Worm (Caenorhabditis elegans) whole organism, young adult: ENCODE data around the gene rpl-7A.

Experiments
- B0019.2 ChIP-seq: fragments of 200-800 bp; sonication (Bioruptor generic); conservative IDR thresholded peaks from 2 replicates; pipeline ENCODE4 v1.3.6; 2022; ENCODE audit warnings: missing genetic modification reagents, missing genetic modification characterization, missing compliant biosample characterization
- C06A6.2 ChIP-seq: fragments of 200-800 bp; sonication (Bioruptor generic); conservative IDR thresholded peaks from 2 replicates; pipeline ENCODE4 v1.3.6; 2022; ENCODE audit warnings: missing genetic modification characterization, missing compliant biosample characterization
- C17E4.6 ChIP-seq: fragments of 200-800 bp; sonication (Bioruptor generic); IDR thresholded peaks from 2 replicates; pipeline ENCODE4 v1.3.6; 2022; ENCODE audit warnings: missing genetic modification reagents, missing genetic modification characterization, missing compliant biosample characterization
- D2030.7 ChIP-seq: fragments of 200-800 bp; sonication (Bioruptor generic); IDR thresholded peaks from 2 replicates; pipeline ENCODE4 v1.3.6; 2022; ENCODE audit warnings: missing genetic modification reagents, missing genetic modification characterization, missing compliant biosample characterization
- F10E7.11 ChIP-seq: sonication (generic microtip); optimal IDR thresholded peaks from 2 replicates; lab custom pipeline; 2017; ENCODE audit warnings: mild to moderate bottlenecking, missing genetic modification characterization, moderate library complexity, missing compliant biosample characterization
- F22D6.2 ChIP-seq: sonication (generic microtip); optimal IDR thresholded peaks from 2 replicates; lab custom pipeline; 2016; ENCODE audit warnings: mild to moderate bottlenecking, missing genetic modification characterization, missing compliant biosample characterization
- F23B12.7 ChIP-seq: sonication (generic microtip); optimal IDR thresholded peaks from 2 replicates; lab custom pipeline; 2017; ENCODE audit warnings: missing genetic modification characterization, mild to moderate bottlenecking, missing compliant biosample characterization, antibody characterized with exemption, moderate library complexity; ENCODE audit not compliant: insufficient read depth
- F39B2.1 ChIP-seq: fragments of 200-800 bp; sonication (Bioruptor generic); IDR thresholded peaks from 2 replicates; pipeline ENCODE4 v1.3.6; 2022; ENCODE audit warnings: missing genetic modification reagents, missing genetic modification characterization, missing compliant biosample characterization
- F57C9.4 ChIP-seq: sonication (generic microtip); optimal IDR thresholded peaks from 2 replicates; lab custom pipeline; 2017; ENCODE audit warnings: mild to moderate bottlenecking, missing genetic modification characterization, missing compliant biosample characterization
- T26A5.8 ChIP-seq: sonication (generic microtip); optimal IDR thresholded peaks from 2 replicates; lab custom pipeline; 2016; ENCODE audit warnings: missing genetic modification characterization, missing compliant biosample characterization
- Y56A3A.18 ChIP-seq: fragments of 200-800 bp; sonication (Bioruptor generic); IDR thresholded peaks from 2 replicates; pipeline ENCODE4 v1.3.6; 2022; ENCODE audit warnings: missing genetic modification reagents, missing genetic modification characterization, missing compliant biosample characterization
- athp-1 ChIP-seq: sonication (generic microtip); optimal IDR thresholded peaks from 2 replicates; lab custom pipeline; 2017; ENCODE audit warnings: mild to moderate bottlenecking, missing genetic modification characterization, missing compliant biosample characterization
- bed-1 ChIP-seq: fragments of 200-800 bp; sonication (Bioruptor generic); IDR thresholded peaks from 2 replicates; pipeline ENCODE4 v1.3.6; 2022; ENCODE audit warnings: missing genetic modification reagents, missing genetic modification characterization, missing compliant biosample characterization
- cebp-1 ChIP-seq, 2 experiments: fragments of 200-800 bp in 1 of 2; sonication (Bioruptor generic) in 1 of 2; sonication (generic microtip) in 1 of 2; IDR thresholded peaks in 1 of 2; optimal IDR thresholded peaks in 1 of 2; 2 replicates each; pipeline versions ENCODE4 v1.3.6 to Lab custom; 2017 to 2022; ENCODE audit warnings: missing compliant biosample characterization in 2 of 2, missing genetic modification characterization in 2 of 2, mild to moderate bottlenecking in 1 of 2, missing genetic modification reagents in 1 of 2, moderate library complexity in 1 of 2
- ceh-79 ChIP-seq: sonication (generic microtip); optimal IDR thresholded peaks from 2 replicates; lab custom pipeline; 2017; ENCODE audit warnings: mild to moderate bottlenecking, missing genetic modification characterization, missing compliant biosample characterization
- ceh-91 ChIP-seq: fragments of 200-800 bp; sonication (Bioruptor generic); IDR thresholded peaks from 2 replicates; pipeline ENCODE4 v1.3.6; 2022; ENCODE audit warnings: missing genetic modification reagents, missing genetic modification characterization, missing compliant biosample characterization
- dpl-1 ChIP-seq: fragments of 150-350 bp; optimal IDR thresholded peaks from 2 replicates; lab custom pipeline; 2014; ENCODE audit warnings: missing biosample characterization, missing genetic modification reagents, missing genetic modification characterization
- egrh-3 ChIP-seq: fragments of 200-800 bp; sonication (Bioruptor generic); IDR thresholded peaks from 2 replicates; pipeline ENCODE4 v1.3.6; 2022; ENCODE audit warnings: missing genetic modification reagents, missing genetic modification characterization, missing compliant biosample characterization
- fkh-3 ChIP-seq: sonication (generic microtip); optimal IDR thresholded peaks from 2 replicates; lab custom pipeline; 2016; ENCODE audit warnings: mild to moderate bottlenecking, missing genetic modification characterization, missing compliant biosample characterization
- hmg-1.2 ChIP-seq: fragments of 200-800 bp; sonication (Bioruptor generic); IDR thresholded peaks from 2 replicates; pipeline ENCODE4 v1.3.6; 2022; ENCODE audit warnings: missing genetic modification reagents, missing genetic modification characterization, missing compliant biosample characterization
- hmg-20 ChIP-seq: fragments of 200-800 bp; sonication (Bioruptor generic); IDR thresholded peaks from 2 replicates; pipeline ENCODE4 v1.3.6; 2022; ENCODE audit warnings: missing genetic modification reagents, missing genetic modification characterization, missing compliant biosample characterization
- lin-26 ChIP-seq: fragments of 200-800 bp; sonication (Bioruptor generic); IDR thresholded peaks from 2 replicates; pipeline ENCODE4 v1.3.6; 2022; ENCODE audit warnings: missing genetic modification reagents, missing genetic modification characterization, missing compliant biosample characterization
- lin-54 ChIP-seq: fragments of 200-800 bp; sonication (Bioruptor generic); optimal IDR thresholded peaks from 2 replicates; lab custom pipeline; 2018; ENCODE audit warnings: mild to moderate bottlenecking, missing genetic modification characterization, missing compliant biosample characterization
- madf-10 ChIP-seq: sonication (generic microtip); optimal IDR thresholded peaks from 2 replicates; lab custom pipeline; 2016; ENCODE audit warnings: mild to moderate bottlenecking, missing genetic modification characterization, missing compliant biosample characterization
- madf-3 ChIP-seq: fragments of 200-800 bp; sonication (Bioruptor generic); IDR thresholded peaks from 2 replicates; pipeline ENCODE4 v1.3.6; 2022; ENCODE audit warnings: missing genetic modification reagents, missing genetic modification characterization, missing compliant biosample characterization
- nfya-1 ChIP-seq: sonication (generic microtip); optimal IDR thresholded peaks from 2 replicates; lab custom pipeline; 2017; ENCODE audit warnings: antibody characterized with exemption, missing compliant biosample characterization, missing genetic modification characterization, borderline replicate concordance; ENCODE audit not compliant: insufficient read depth
- nhr-80 ChIP-seq: sonication (generic microtip); optimal IDR thresholded peaks from 2 replicates; lab custom pipeline; 2016; ENCODE audit warnings: missing genetic modification characterization, missing compliant biosample characterization
- rcor-1 ChIP-seq: fragments of 200-800 bp; sonication (Bioruptor generic); IDR thresholded peaks from 2 replicates; pipeline ENCODE4 v1.3.6; 2022; ENCODE audit warnings: missing genetic modification reagents, missing genetic modification characterization, missing compliant biosample characterization
- rpc-1 ChIP-seq, 2 experiments: fragments of 150-350 bp in 1 of 2; sonication (generic microtip) in 1 of 2; optimal IDR thresholded peaks; 2 replicates each; lab custom pipeline; 2014 to 2018; ENCODE audit warnings: missing biosample characterization in 1 of 2, missing genetic modification characterization in 1 of 2, missing genetic modification reagents in 1 of 2, missing genotype in 1 of 2
- sdz-38 ChIP-seq: sonication (generic microtip); optimal IDR thresholded peaks from 2 replicates; lab custom pipeline; 2016; ENCODE audit warnings: missing genotype, missing genetic modification characterization, missing compliant biosample characterization
- snpc-1.1 ChIP-seq: sonication (generic microtip); optimal IDR thresholded peaks from 2 replicates; lab custom pipeline; 2017; ENCODE audit warnings: missing genetic modification characterization, mild to moderate bottlenecking, missing compliant biosample characterization, antibody characterized with exemption, moderate library complexity, missing genotype, missing genetic modification reagents; ENCODE audit not compliant: insufficient read depth
- somi-1 ChIP-seq: fragments of 200-800 bp; sonication (Bioruptor generic); optimal IDR thresholded peaks from 2 replicates; lab custom pipeline; 2018; ENCODE audit warnings: mild to moderate bottlenecking, missing genetic modification characterization, missing compliant biosample characterization
- tbx-9 ChIP-seq: sonication (generic microtip); optimal IDR thresholded peaks from 2 replicates; lab custom pipeline; 2016; ENCODE audit warnings: borderline replicate concordance, missing genetic modification characterization, inconsistent platforms, missing compliant biosample characterization
- tlf-1 ChIP-seq: fragments of 200-800 bp; sonication (Bioruptor generic); optimal IDR thresholded peaks from 2 replicates; lab custom pipeline; 2018; ENCODE audit warnings: mild to moderate bottlenecking, missing genetic modification characterization, missing compliant biosample characterization
- xnd-1 ChIP-seq: sonication (generic microtip); optimal IDR thresholded peaks from 2 replicates; lab custom pipeline; 2016; ENCODE audit warnings: missing genotype, missing genetic modification reagents, missing genetic modification characterization, missing compliant biosample characterization

Gene rpl-7A

DNA sequence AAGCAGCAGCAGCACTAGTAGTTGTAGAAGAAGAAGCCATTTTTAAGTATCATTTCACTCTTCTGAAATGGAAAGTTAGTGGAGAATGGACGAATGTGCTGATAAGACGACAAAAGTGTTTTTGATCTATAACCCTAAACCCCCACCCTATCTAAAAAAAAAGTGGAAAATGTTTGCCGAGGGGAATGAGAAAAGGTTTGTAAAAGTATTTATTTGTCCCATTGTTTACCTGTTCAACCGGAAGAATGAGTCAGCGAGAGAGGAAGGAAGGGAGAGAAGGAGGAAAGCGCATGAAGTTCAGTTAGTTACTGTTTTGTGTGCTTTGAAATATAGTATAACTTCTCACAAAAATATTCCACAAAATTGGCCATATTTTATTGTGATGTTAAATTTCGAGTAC lies 6.7 kb upstream of the rpl-7A start:
- TF ChIP-seq nhr-80 (peak; percentile 25), rpc-1 (optimal IDR thresholded peaks at IDR 0.05; lab: Kevin White, UChicago) (no peak), rpc-1 (tag; optimal IDR thresholded peaks at IDR 0.05; lab: Kevin White, UChicago) (no peak), T26A5.8 (tag; lab: Kevin White, UChicago) (no peak)

DNA sequence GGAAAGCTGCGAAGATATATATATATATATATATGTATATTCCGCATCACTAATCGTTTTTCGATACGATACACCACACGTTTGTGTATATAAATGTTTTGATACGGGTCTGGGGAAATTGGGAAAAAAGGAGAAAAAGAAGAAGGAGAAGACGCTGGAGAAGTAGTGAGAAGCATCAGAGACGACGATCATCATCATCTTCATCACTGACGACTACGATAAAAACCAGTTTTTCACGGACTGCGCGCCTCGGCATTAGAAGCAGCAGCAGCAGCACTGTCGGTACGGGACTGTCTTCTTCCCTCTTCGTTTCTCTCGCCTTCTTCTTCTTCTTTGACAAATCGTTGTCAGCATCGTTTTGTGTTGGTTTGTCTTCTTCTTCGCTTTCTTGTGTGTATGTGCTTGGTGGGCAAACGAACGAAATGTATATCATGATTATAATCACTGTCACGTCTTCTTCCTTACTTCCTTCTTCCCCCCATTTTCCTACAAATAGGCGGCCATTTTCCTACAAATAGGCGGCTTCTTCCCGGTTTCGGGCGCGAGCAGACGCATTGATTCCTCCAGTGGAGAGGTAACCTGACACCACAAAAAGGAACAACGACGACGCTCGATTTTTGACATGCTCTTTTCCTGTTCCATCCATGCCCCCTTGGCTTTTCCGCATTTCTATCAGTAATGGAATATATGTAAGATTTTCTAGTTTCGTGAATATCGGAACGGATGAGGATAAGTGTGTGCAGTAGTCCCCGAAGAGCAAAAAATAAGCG lies 5.8 kb upstream of the rpl-7A start:
- TF ChIP-seq madf-10 (tag; lab: Kevin White, UChicago) (no peak), egrh-3 (GFP tag; lab: Robert Waterston, UW) (peak; percentile 25; the same call in 1 of the 2 replicates), sdz-38 (no peak), ceh-79 (tag; lab: Kevin White, UChicago) (no peak), F39B2.1 (GFP tag; lab: Robert Waterston, UW) (no peak), tbx-9 (tag; lab: Kevin White, UChicago) (no peak), bed-1 (GFP tag; lab: Robert Waterston, UW) (no peak), F22D6.2 (tag; lab: Kevin White, UChicago) (no peak), somi-1 (GFP tag; lab: Kevin White, UChicago) (peak; percentile 2), hmg-1.2 (no peak), tlf-1 (GFP tag; lab: Kevin White, UChicago) (no peak), ceh-91 (GFP tag; lab: Robert Waterston, UW) (no peak), D2030.7 (no peak), F10E7.11 (no peak), athp-1 (tag; lab: Kevin White, UChicago) (no peak), madf-3 (GFP tag; lab: Robert Waterston, UW) (0 out of 2 replicates have a peak, but pooled peaks have one; percentile 8), snpc-1.1 (tag; lab: Kevin White, UChicago) (no peak), F23B12.7 (tag; lab: Kevin White, UChicago) (no peak), cebp-1 (GFP tag; IDR thresholded peaks at IDR 0.05; lab: Robert Waterston, UW) (no peak), cebp-1 (tag; optimal IDR thresholded peaks at IDR 0.05; lab: Kevin White, UChicago) (no peak), F57C9.4 (tag; lab: Kevin White, UChicago) (no peak), C06A6.2 (GFP tag; lab: Robert Waterston, UW) (no peak), nfya-1 (tag; lab: Kevin White, UChicago) (no peak), dpl-1 (GFP tag; lab: Kevin White, UChicago) (no peak), xnd-1 (tag; lab: Kevin White, UChicago) (no peak), lin-54 (GFP tag; lab: Kevin White, UChicago) (no peak), C17E4.6 (GFP tag; lab: Robert Waterston, UW) (no peak), Y56A3A.18 (GFP tag; lab: Robert Waterston, UW) (no peak), rcor-1 (no peak), lin-26 (GFP tag; lab: Robert Waterston, UW) (0 out of 2 replicates have a peak, but pooled peaks have one; percentile 11), fkh-3 (tag; lab: Kevin White, UChicago) (no peak), hmg-20 (no peak), B0019.2 (GFP tag; lab: Robert Waterston, UW) (no peak)
